Worm (Caenorhabditis elegans) whole organism, L4 larva: ENCODE measurements around the gene rpb-11.

Source experiments
- F44E2.7 ChIP-seq: fragments of 200-800 bp; sonication (Bioruptor generic); IDR thresholded peaks from 2 replicates; pipeline ENCODE4 v2.1.2; 2022; ENCODE audit warnings: missing genetic modification characterization, missing compliant biosample characterization
- R02D3.7 ChIP-seq: fragments of 150-350 bp; sonication (generic microtip); optimal IDR thresholded peaks from 3 replicates; lab custom pipeline; 2014; ENCODE audit warnings: missing biosample characterization, missing genetic modification characterization
- Y48G9A.11 ChIP-seq: fragments of 200-800 bp; sonication (Bioruptor generic); IDR thresholded peaks from 2 replicates; pipeline ENCODE4 v1.3.6; 2022; ENCODE audit warnings: missing genetic modification reagents, missing genetic modification characterization, missing compliant biosample characterization
- aha-1 ChIP-seq: fragments of 150-350 bp; peaks from one replicate; lab custom pipeline; 2014; ENCODE audit warnings: missing biosample characterization, missing genetic modification characterization
- ceh-20 ChIP-seq: fragments of 200-800 bp; sonication (Bioruptor generic); IDR thresholded peaks from 2 replicates; pipeline ENCODE4 v1.3.6; 2022; ENCODE audit warnings: missing genetic modification reagents, missing genetic modification characterization, missing compliant biosample characterization
- ceh-32 ChIP-seq: sonication (generic microtip); optimal IDR thresholded peaks from 2 replicates; lab custom pipeline; 2016; ENCODE audit warnings: mild to moderate bottlenecking, missing genetic modification characterization, missing compliant biosample characterization; ENCODE audit not compliant: poor library complexity
- ceh-44 ChIP-seq: fragments of 200-800 bp; sonication (Bioruptor generic); IDR thresholded peaks from 2 replicates; pipeline ENCODE4 v1.3.6; 2022; ENCODE audit warnings: missing genetic modification reagents, missing genetic modification characterization, missing compliant biosample characterization
- ceh-82 ChIP-seq: sonication (generic microtip); optimal IDR thresholded peaks from 2 replicates; lab custom pipeline; 2017; ENCODE audit warnings: missing biosample characterization, missing genetic modification characterization
- ces-1 ChIP-seq: fragments of 150-350 bp; sonication (generic microtip); optimal IDR thresholded peaks from 4 replicates; lab custom pipeline; 2014; ENCODE audit warnings: missing biosample characterization, missing genetic modification reagents, missing genetic modification characterization
- cey-2 ChIP-seq: sonication (generic microtip); optimal IDR thresholded peaks from 3 replicates; lab custom pipeline; 2017; ENCODE audit warnings: missing genetic modification characterization, mild to moderate bottlenecking, missing compliant biosample characterization, antibody characterized with exemption, borderline replicate concordance; ENCODE audit not compliant: insufficient read depth
- daf-16 ChIP-seq, 3 experiments: sonication (generic microtip); optimal IDR thresholded peaks; 2 replicates each; lab custom pipeline; 2016 to 2017; ENCODE audit warnings: missing genetic modification characterization in 3 of 3, missing genetic modification reagents in 3 of 3, mild to moderate bottlenecking in 2 of 3, missing compliant biosample characterization in 2 of 3, missing biosample characterization in 1 of 3, moderate library complexity in 1 of 3
- daf-19 ChIP-seq: fragments of 200-800 bp; sonication (Bioruptor generic); conservative IDR thresholded peaks from 2 replicates; pipeline ENCODE4 v1.3.6; 2022; ENCODE audit warnings: missing genetic modification characterization, missing compliant biosample characterization
- duxl-1 ChIP-seq: sonication (generic microtip); optimal IDR thresholded peaks from 2 replicates; lab custom pipeline; 2016; ENCODE audit warnings: mild to moderate bottlenecking, missing genetic modification characterization, moderate library complexity, missing compliant biosample characterization; ENCODE audit not compliant: poor library complexity
- dve-1 ChIP-seq: sonication (generic microtip); optimal IDR thresholded peaks from 2 replicates; lab custom pipeline; 2017; ENCODE audit warnings: antibody characterized with exemption, mild to moderate bottlenecking, missing genetic modification characterization, missing compliant biosample characterization; ENCODE audit not compliant: insufficient read depth
- egl-43 ChIP-seq: fragments of 200-800 bp; sonication (Bioruptor generic); IDR thresholded peaks from 2 replicates; pipeline ENCODE4 v1.3.6; 2022; ENCODE audit warnings: missing genetic modification reagents, missing genetic modification characterization, missing compliant biosample characterization
- hif-1 ChIP-seq, 2 experiments: sonication (generic microtip); optimal IDR thresholded peaks; 2 replicates each; lab custom pipeline; 2016 to 2017; ENCODE audit warnings: missing compliant biosample characterization in 2 of 2, missing genetic modification characterization in 2 of 2, missing genetic modification reagents in 2 of 2, missing genotype in 2 of 2, mild to moderate bottlenecking in 1 of 2
- hlh-30 ChIP-seq: sonication (generic microtip); optimal IDR thresholded peaks from 2 replicates; lab custom pipeline; 2017; ENCODE audit warnings: antibody characterized with exemption, mild to moderate bottlenecking, missing genetic modification characterization, missing compliant biosample characterization; ENCODE audit not compliant: insufficient read depth
- lin-1 ChIP-seq: fragments of 200-800 bp; sonication (Bioruptor generic); IDR thresholded peaks from 2 replicates; pipeline ENCODE4 v1.3.6; 2022; ENCODE audit warnings: missing genetic modification reagents, missing genetic modification characterization, missing compliant biosample characterization
- lin-38 ChIP-seq: fragments of 200-800 bp; sonication (Bioruptor generic); IDR thresholded peaks from 2 replicates; pipeline ENCODE4 v1.3.6; 2022; ENCODE audit warnings: missing genetic modification reagents, missing genetic modification characterization, missing compliant biosample characterization
- lsy-2 ChIP-seq, 2 experiments: fragments of 150-350 bp in 1 of 2; sonication (generic microtip) in 1 of 2; optimal IDR thresholded peaks; 2 replicates each; lab custom pipeline; 2014 to 2017; ENCODE audit warnings: missing biosample characterization in 2 of 2, missing genetic modification characterization in 2 of 2
- mdt-29 ChIP-seq: fragments of 200-800 bp; sonication (Bioruptor generic); IDR thresholded peaks from 2 replicates; pipeline ENCODE4 v1.3.6; 2022; ENCODE audit warnings: missing genetic modification reagents, missing genetic modification characterization, missing compliant biosample characterization
- mxl-2 ChIP-seq: fragments of 200-800 bp; sonication (Bioruptor generic); conservative IDR thresholded peaks from 2 replicates; pipeline ENCODE4 v1.3.6; 2022; ENCODE audit warnings: missing genetic modification reagents, missing genetic modification characterization, missing compliant biosample characterization
- nhr-11 ChIP-seq: fragments of 150-350 bp; optimal IDR thresholded peaks from 2 replicates; lab custom pipeline; 2014; ENCODE audit warnings: missing biosample characterization, missing genetic modification characterization
- nhr-25 ChIP-seq: sonication (generic microtip); optimal IDR thresholded peaks from 2 replicates; lab custom pipeline; 2017; ENCODE audit warnings: missing genetic modification characterization, mild to moderate bottlenecking, missing compliant biosample characterization, antibody characterized with exemption, moderate library complexity, borderline replicate concordance; ENCODE audit not compliant: insufficient read depth
- nhr-42 ChIP-seq: fragments of 200-800 bp; sonication (Bioruptor generic); IDR thresholded peaks from 2 replicates; pipeline ENCODE4 v1.3.6; 2022; ENCODE audit warnings: missing genetic modification characterization, missing compliant biosample characterization
- nhr-6 ChIP-seq: fragments of 150-350 bp; optimal IDR thresholded peaks from 2 replicates; lab custom pipeline; 2014; ENCODE audit warnings: missing biosample characterization, missing genetic modification characterization
- nhr-76 ChIP-seq: fragments of 150-350 bp; optimal IDR thresholded peaks from 2 replicates; lab custom pipeline; 2014; ENCODE audit warnings: missing biosample characterization, missing genetic modification characterization
- nhr-77 ChIP-seq: fragments of 150-350 bp; optimal IDR thresholded peaks from 2 replicates; lab custom pipeline; 2014; ENCODE audit warnings: missing biosample characterization, missing genetic modification characterization
- rbr-2 ChIP-seq: sonication (generic microtip); optimal IDR thresholded peaks from 2 replicates; lab custom pipeline; 2016; ENCODE audit warnings: missing genotype, missing genetic modification characterization, missing compliant biosample characterization
- sdz-12 ChIP-seq: fragments of 200-800 bp; sonication (Bioruptor generic); optimal IDR thresholded peaks from 2 replicates; lab custom pipeline; 2018; ENCODE audit warnings: mild to moderate bottlenecking, missing genetic modification characterization, missing compliant biosample characterization
- set-16 ChIP-seq: fragments of 200-800 bp; sonication (Bioruptor generic); IDR thresholded peaks from 2 replicates; pipeline ENCODE4 v1.3.6; 2022; ENCODE audit warnings: missing genetic modification reagents, missing genetic modification characterization, missing compliant biosample characterization
- snpc-1.2 ChIP-seq: fragments of 200-800 bp; sonication (Bioruptor generic); IDR thresholded peaks from 2 replicates; pipeline ENCODE4 v1.3.6; 2022; ENCODE audit warnings: missing genetic modification reagents, missing genetic modification characterization, missing compliant biosample characterization
- snpc-4 ChIP-seq: fragments of 150-350 bp; optimal IDR thresholded peaks from 2 replicates; lab custom pipeline; 2014; ENCODE audit warnings: missing biosample characterization, missing genetic modification characterization
- spr-1 ChIP-seq: sonication (generic microtip); optimal IDR thresholded peaks from 2 replicates; lab custom pipeline; 2016; ENCODE audit warnings: mild to moderate bottlenecking, missing genetic modification characterization, missing compliant biosample characterization
- tag-97 ChIP-seq: fragments of 200-800 bp; sonication (Bioruptor generic); IDR thresholded peaks from 2 replicates; pipeline ENCODE4 v1.3.6; 2022; ENCODE audit warnings: missing genetic modification characterization, missing compliant biosample characterization
- unc-130 ChIP-seq: sonication (generic microtip); optimal IDR thresholded peaks from 2 replicates; lab custom pipeline; 2016; ENCODE audit warnings: missing genetic modification reagents, missing genetic modification characterization, missing compliant biosample characterization
- unc-39 ChIP-seq: sonication (generic microtip); optimal IDR thresholded peaks from 2 replicates; lab custom pipeline; 2017; ENCODE audit warnings: missing biosample characterization, missing genetic modification characterization
- unc-62 ChIP-seq, 3 experiments: fragments of 150-350 bp in 1 of 3; sonication (generic microtip); optimal IDR thresholded peaks in 2 of 3; peaks in 1 of 3; 1 replicate in 1 of 3; 2 replicates in 2 of 3; lab custom pipeline; 2014 to 2017; ENCODE audit warnings: missing biosample characterization in 3 of 3, missing genetic modification characterization in 3 of 3, missing genetic modification reagents in 3 of 3, missing genotype in 1 of 3
- zfp-2 ChIP-seq: sonication (generic microtip); optimal IDR thresholded peaks from 2 replicates; lab custom pipeline; 2016; ENCODE audit warnings: mild to moderate bottlenecking, missing genetic modification characterization, missing compliant biosample characterization
- zfp-3 ChIP-seq: fragments of 200-800 bp; sonication (Bioruptor generic); conservative IDR thresholded peaks from 2 replicates; pipeline ENCODE4 v1.3.6; 2022; ENCODE audit warnings: missing genetic modification reagents, missing genetic modification characterization, missing compliant biosample characterization
- zip-11 ChIP-seq: fragments of 200-800 bp; sonication (Bioruptor generic); IDR thresholded peaks from 2 replicates; pipeline ENCODE4 v1.3.6; 2022; ENCODE audit warnings: missing genetic modification characterization, missing compliant biosample characterization
- zip-2 ChIP-seq: fragments of 150-350 bp; optimal IDR thresholded peaks from 2 replicates; lab custom pipeline; 2014; ENCODE audit warnings: missing biosample characterization, missing genetic modification characterization
- ztf-7 ChIP-seq: fragments of 150-350 bp; optimal IDR thresholded peaks from 2 replicates; lab custom pipeline; 2014; ENCODE audit warnings: missing biosample characterization, missing genetic modification characterization

The rpb-11 gene

ce11 chrII:14038331-14038730 is 21.6 kb upstream of the rpb-11 start (continued):
- TF ChIP-seq ceh-20 (GFP tag; lab: Robert Waterston, UW), result no peak

- TF ChIP-seq daf-16 (GFP tag; optimal IDR thresholded peaks at IDR 0.05; lab: Kevin White, UChicago) (no peak), daf-16 (tag; optimal IDR thresholded peaks at IDR 0.05; lab: Kevin White, UChicago) (peak; percentile 54), sdz-12 (GFP tag; lab: Kevin White, UChicago) (no peak), aha-1 (tag; lab: Kevin White, UChicago) (peak; percentile 73), nhr-6 (tag; lab: Kevin White, UChicago) (peak; percentile 19), snpc-4 (tag; lab: Kevin White, UChicago) (no peak)
These were observed 20.1 kb upstream of the rpb-11 start for ce11 chrII:14039811-14040203.

ce11 chrII:14040204-14040842 is 19.6 kb upstream of the rpb-11 start:
- TF ChIP-seq zip-2 (tag; lab: Kevin White, UChicago) (no peak), mdt-29 (GFP tag; lab: Robert Waterston, UW) (peak; percentile 70; the same call in 1 of the 2 replicates), hlh-30 (tag; lab: Kevin White, UChicago) (peak; percentile 97), dve-1 (tag; lab: Kevin White, UChicago) (peak; percentile 92), unc-39 (tag; lab: Kevin White, UChicago) (no peak), nhr-6 (tag; lab: Kevin White, UChicago) (no peak), zip-11 (GFP tag; lab: Robert Waterston, UW) (no peak), egl-43 (peak; percentile 90), lsy-2 (tag; optimal IDR thresholded peaks at IDR 0.05; lab: Kevin White, UChicago) (peak; percentile 88), unc-130 (no peak), daf-19 (peak; percentile 65; the same call in 1 of the 2 replicates), rbr-2 (tag; lab: Kevin White, UChicago) (peak; percentile 95), aha-1 (tag; lab: Kevin White, UChicago) (peak; percentile 84), nhr-77 (tag; lab: Kevin White, UChicago) (peak; percentile 99), ces-1 (GFP tag; lab: Kevin White, UChicago) (no peak), sdz-12 (GFP tag; lab: Kevin White, UChicago) (no peak), tag-97 (GFP tag; lab: Robert Waterston, UW) (no peak), mxl-2 (GFP tag; lab: Robert Waterston, UW) (no peak), R02D3.7 (tag; lab: Kevin White, UChicago) (no peak), lin-38 (GFP tag; lab: Robert Waterston, UW) (peak; percentile 75), nhr-25 (tag; lab: Kevin White, UChicago) (peak; percentile 72), hif-1 (tag; optimal IDR thresholded peaks at IDR 0.05; lab: Kevin White, UChicago) (peak; percentile 79 to 96), cey-2 (tag; lab: Kevin White, UChicago) (peak; percentile 40), nhr-76 (no peak), spr-1 (tag; lab: Kevin White, UChicago) (peak; percentile 87), duxl-1 (tag; lab: Kevin White, UChicago) (no peak), set-16 (peak; percentile 95), ceh-44 (GFP tag; lab: Robert Waterston, UW) (no peak), ztf-7 (tag; lab: Kevin White, UChicago) (no peak), nhr-42 (GFP tag; lab: Robert Waterston, UW) (peak; percentile 89), lin-1 (GFP tag; lab: Robert Waterston, UW) (peak; percentile 78), Y48G9A.11 (GFP tag; lab: Robert Waterston, UW) (no peak), ceh-32 (tag; lab: Kevin White, UChicago) (peak; percentile 61), F44E2.7 (no peak), unc-62 (GFP tag; optimal IDR thresholded peaks at IDR 0.05 in 1 of 2; lab: Kevin White, UChicago) (peak in 1 of 2 experiments; percentile 98), unc-62 (tag; optimal IDR thresholded peaks at IDR 0.05; lab: Kevin White, UChicago) (peak; percentile 53), daf-16 (GFP tag; optimal IDR thresholded peaks at IDR 0.05; lab: Kevin White, UChicago) (peak; percentile 78 to 92), daf-16 (tag; optimal IDR thresholded peaks at IDR 0.05; lab: Kevin White, UChicago) (peak; percentile 70), zfp-2 (tag; lab: Kevin White, UChicago) (peak; percentile 64), nhr-11 (tag; lab: Kevin White, UChicago) (peak; percentile 93), zfp-3 (GFP tag; lab: Robert Waterston, UW) (no peak), ceh-82 (tag; lab: Kevin White, UChicago) (no peak), snpc-1.2 (GFP tag; lab: Robert Waterston, UW) (no peak)
